Worm (Caenorhabditis elegans) whole organism, young adult: Measurements from ENCODE around the gene Y41D4A.7.
A peak's percentile ranks its signal among the peaks of the same experiment; 100 is the strongest.

ENCODE experiments used
- B0261.1 ChIP-seq: sonication (generic microtip); optimal IDR thresholded peaks from 2 replicates; lab custom pipeline; 2016; ENCODE audit warnings: mild to moderate bottlenecking, missing genetic modification characterization, moderate library complexity, missing compliant biosample characterization
- C17E4.6 ChIP-seq: fragments of 200-800 bp; sonication (Bioruptor generic); IDR thresholded peaks from 2 replicates; pipeline ENCODE4 v1.3.6; 2022; ENCODE audit warnings: missing genetic modification reagents, missing genetic modification characterization, missing compliant biosample characterization
- D2030.7 ChIP-seq: fragments of 200-800 bp; sonication (Bioruptor generic); IDR thresholded peaks from 2 replicates; pipeline ENCODE4 v1.3.6; 2022; ENCODE audit warnings: missing genetic modification reagents, missing genetic modification characterization, missing compliant biosample characterization
- F23B12.7 ChIP-seq: sonication (generic microtip); optimal IDR thresholded peaks from 2 replicates; lab custom pipeline; 2017; ENCODE audit warnings: missing genetic modification characterization, mild to moderate bottlenecking, missing compliant biosample characterization, antibody characterized with exemption, moderate library complexity; ENCODE audit not compliant: insufficient read depth
- Y53F4B.3 ChIP-seq: fragments of 200-800 bp; sonication (Bioruptor generic); IDR thresholded peaks from 2 replicates; pipeline ENCODE4 v1.3.6; 2022; ENCODE audit warnings: missing genetic modification reagents, missing genetic modification characterization, missing compliant biosample characterization
- Y79H2A.3 ChIP-seq: fragments of 200-800 bp; sonication (Bioruptor generic); conservative IDR thresholded peaks from 2 replicates; pipeline ENCODE4 v1.3.6; 2022; ENCODE audit warnings: missing genetic modification reagents, missing genetic modification characterization, missing compliant biosample characterization
- ZK185.1 ChIP-seq: sonication (generic microtip); optimal IDR thresholded peaks from 2 replicates; lab custom pipeline; 2016; ENCODE audit warnings: mild to moderate bottlenecking, missing genetic modification characterization, missing compliant biosample characterization; ENCODE audit not compliant: poor library complexity, severe bottlenecking
- ama-1 ChIP-seq, 3 experiments: fragments of 150-350 bp in 1 of 3; sonication (generic microtip) in 2 of 3; optimal IDR thresholded peaks; 2 replicates each; lab custom pipeline; 2014 to 2018; ENCODE audit warnings: missing biosample characterization in 2 of 3, missing genetic modification characterization in 2 of 3, missing genetic modification reagents in 2 of 3
- aptf-3 ChIP-seq: fragments of 200-800 bp; sonication (Bioruptor generic); IDR thresholded peaks from 2 replicates; pipeline ENCODE4 v1.3.6; 2022; ENCODE audit warnings: missing genetic modification characterization, missing compliant biosample characterization
- bed-2 ChIP-seq: fragments of 200-800 bp; sonication (Bioruptor generic); IDR thresholded peaks from 2 replicates; pipeline ENCODE4 v1.3.6; 2022; ENCODE audit warnings: missing genetic modification reagents, missing genetic modification characterization, missing compliant biosample characterization
- ceh-100 ChIP-seq: fragments of 200-800 bp; sonication (Bioruptor generic); IDR thresholded peaks from 2 replicates; pipeline ENCODE4 v1.3.6; 2022; ENCODE audit warnings: missing genetic modification reagents, missing genetic modification characterization, missing compliant biosample characterization
- ceh-79 ChIP-seq: sonication (generic microtip); optimal IDR thresholded peaks from 2 replicates; lab custom pipeline; 2017; ENCODE audit warnings: mild to moderate bottlenecking, missing genetic modification characterization, missing compliant biosample characterization
- egl-18 ChIP-seq: fragments of 200-800 bp; sonication (Bioruptor generic); IDR thresholded peaks from 2 replicates; pipeline ENCODE4 v1.3.6; 2022; ENCODE audit warnings: missing genetic modification reagents, missing genetic modification characterization, missing compliant biosample characterization
- egrh-3 ChIP-seq: fragments of 200-800 bp; sonication (Bioruptor generic); IDR thresholded peaks from 2 replicates; pipeline ENCODE4 v1.3.6; 2022; ENCODE audit warnings: missing genetic modification reagents, missing genetic modification characterization, missing compliant biosample characterization
- ekl-4 ChIP-seq: fragments of 200-800 bp; sonication (Bioruptor generic); IDR thresholded peaks from 2 replicates; pipeline ENCODE4 v1.3.6; 2022; ENCODE audit warnings: missing genetic modification reagents, missing genetic modification characterization, missing compliant biosample characterization
- fkh-3 ChIP-seq: sonication (generic microtip); optimal IDR thresholded peaks from 2 replicates; lab custom pipeline; 2016; ENCODE audit warnings: mild to moderate bottlenecking, missing genetic modification characterization, missing compliant biosample characterization
- him-1 ChIP-seq: sonication (generic microtip); optimal IDR thresholded peaks from 2 replicates; lab custom pipeline; 2016; ENCODE audit warnings: missing genotype, missing genetic modification reagents, missing genetic modification characterization, missing compliant biosample characterization
- hlh-26 ChIP-seq: fragments of 200-800 bp; sonication (Bioruptor generic); conservative IDR thresholded peaks from 2 replicates; pipeline ENCODE4 v1.3.6; 2022; ENCODE audit warnings: missing genetic modification reagents, missing genetic modification characterization, missing compliant biosample characterization
- hmg-20 ChIP-seq: fragments of 200-800 bp; sonication (Bioruptor generic); IDR thresholded peaks from 2 replicates; pipeline ENCODE4 v1.3.6; 2022; ENCODE audit warnings: missing genetic modification reagents, missing genetic modification characterization, missing compliant biosample characterization
- hrde-1 ChIP-seq: sonication (generic microtip); optimal IDR thresholded peaks from 2 replicates; lab custom pipeline; 2016; ENCODE audit warnings: missing genetic modification characterization, mild to moderate bottlenecking, missing compliant biosample characterization, moderate library complexity, missing genotype, missing genetic modification reagents, borderline replicate concordance
- hsf-1 ChIP-seq: fragments of 200-800 bp; sonication (Bioruptor generic); IDR thresholded peaks from 2 replicates; pipeline ENCODE4 v1.3.6; 2022; ENCODE audit warnings: missing genetic modification reagents, missing genetic modification characterization, missing compliant biosample characterization
- let-607 ChIP-seq, 2 experiments: fragments of 200-800 bp in 1 of 2; sonication (Bioruptor generic) in 1 of 2; sonication (generic microtip) in 1 of 2; optimal IDR thresholded peaks; 2 replicates each; lab custom pipeline; 2016 to 2018; ENCODE audit warnings: mild to moderate bottlenecking in 2 of 2, missing compliant biosample characterization in 2 of 2, missing genetic modification characterization in 2 of 2, moderate library complexity in 2 of 2, missing genotype in 1 of 2
- lin-26 ChIP-seq: fragments of 200-800 bp; sonication (Bioruptor generic); IDR thresholded peaks from 2 replicates; pipeline ENCODE4 v1.3.6; 2022; ENCODE audit warnings: missing genetic modification reagents, missing genetic modification characterization, missing compliant biosample characterization
- madf-3 ChIP-seq: fragments of 200-800 bp; sonication (Bioruptor generic); IDR thresholded peaks from 2 replicates; pipeline ENCODE4 v1.3.6; 2022; ENCODE audit warnings: missing genetic modification reagents, missing genetic modification characterization, missing compliant biosample characterization
- mcd-1 ChIP-seq: fragments of 200-800 bp; sonication (Bioruptor generic); IDR thresholded peaks from 2 replicates; pipeline ENCODE4 v1.3.6; 2022; ENCODE audit warnings: missing genetic modification reagents, missing genetic modification characterization, missing compliant biosample characterization
- mes-4 ChIP-seq: sonication (generic microtip); optimal IDR thresholded peaks from 2 replicates; lab custom pipeline; 2016; ENCODE audit warnings: missing genotype, missing genetic modification characterization, missing compliant biosample characterization
- nfyb-1 ChIP-seq: fragments of 200-800 bp; sonication (Bioruptor generic); IDR thresholded peaks from 2 replicates; pipeline ENCODE4 v1.3.6; 2022; ENCODE audit warnings: missing genetic modification reagents, missing genetic modification characterization, missing compliant biosample characterization
- nhr-120 ChIP-seq: fragments of 200-800 bp; sonication (Bioruptor generic); IDR thresholded peaks from 2 replicates; pipeline ENCODE4 v1.3.6; 2022; ENCODE audit warnings: missing genetic modification characterization, missing compliant biosample characterization
- nhr-80 ChIP-seq: sonication (generic microtip); optimal IDR thresholded peaks from 2 replicates; lab custom pipeline; 2016; ENCODE audit warnings: missing genetic modification characterization, missing compliant biosample characterization
- nhr-90 ChIP-seq: sonication (generic microtip); optimal IDR thresholded peaks from 2 replicates; lab custom pipeline; 2016; ENCODE audit warnings: missing genotype, mild to moderate bottlenecking, missing genetic modification characterization, missing compliant biosample characterization
- rec-8 ChIP-seq, 2 experiments: sonication (generic microtip); optimal IDR thresholded peaks; 2 replicates each; lab custom pipeline; 2016; ENCODE audit warnings: mild to moderate bottlenecking in 2 of 2, missing genetic modification characterization in 2 of 2, missing genetic modification reagents in 2 of 2, missing genotype in 2 of 2, missing biosample characterization in 1 of 2, missing compliant biosample characterization in 1 of 2, moderate library complexity in 1 of 2
- repo-1 ChIP-seq: sonication (generic microtip); optimal IDR thresholded peaks from 2 replicates; lab custom pipeline; 2017; ENCODE audit warnings: mild to moderate bottlenecking, missing genetic modification characterization, missing compliant biosample characterization
- snpc-1.1 ChIP-seq: sonication (generic microtip); optimal IDR thresholded peaks from 2 replicates; lab custom pipeline; 2017; ENCODE audit warnings: missing genetic modification characterization, mild to moderate bottlenecking, missing compliant biosample characterization, antibody characterized with exemption, moderate library complexity, missing genotype, missing genetic modification reagents; ENCODE audit not compliant: insufficient read depth
- snpc-4 ChIP-seq, 5 experiments: fragments of 150-350 bp in 1 of 5; sonication (generic microtip) in 4 of 5; optimal IDR thresholded peaks; 2 replicates each; lab custom pipeline; 2014 to 2018; ENCODE audit warnings: missing genetic modification characterization in 5 of 5, missing biosample characterization in 3 of 5, antibody characterized with exemption in 2 of 5, mild to moderate bottlenecking in 2 of 5, missing compliant biosample characterization in 2 of 5, missing genotype in 2 of 5, moderate library complexity in 2 of 5, missing genetic modification reagents in 1 of 5
- sptf-2 ChIP-seq: fragments of 200-800 bp; sonication (Bioruptor generic); optimal IDR thresholded peaks from 2 replicates; lab custom pipeline; 2018; ENCODE audit warnings: mild to moderate bottlenecking, missing genetic modification characterization, missing compliant biosample characterization
- tbx-9 ChIP-seq: sonication (generic microtip); optimal IDR thresholded peaks from 2 replicates; lab custom pipeline; 2016; ENCODE audit warnings: borderline replicate concordance, missing genetic modification characterization, inconsistent platforms, missing compliant biosample characterization
- xnd-1 ChIP-seq: sonication (generic microtip); optimal IDR thresholded peaks from 2 replicates; lab custom pipeline; 2016; ENCODE audit warnings: missing genotype, missing genetic modification reagents, missing genetic modification characterization, missing compliant biosample characterization
- zfh-2 ChIP-seq: fragments of 200-800 bp; sonication (Bioruptor generic); conservative IDR thresholded peaks from 2 replicates; pipeline ENCODE4 v1.3.6; 2022; ENCODE audit warnings: missing genetic modification reagents, missing genetic modification characterization, missing compliant biosample characterization
- ztf-22 ChIP-seq: fragments of 200-800 bp; sonication (Bioruptor generic); optimal IDR thresholded peaks from 2 replicates; lab custom pipeline; 2018; ENCODE audit warnings: mild to moderate bottlenecking, missing genetic modification characterization, moderate library complexity, missing compliant biosample characterization
- ztf-3 ChIP-seq: fragments of 200-800 bp; sonication (Bioruptor generic); optimal IDR thresholded peaks from 2 replicates; lab custom pipeline; 2018; ENCODE audit warnings: mild to moderate bottlenecking, missing genetic modification characterization, missing compliant biosample characterization

The Y41D4A.7 gene

ce11 chrIV:1781559-1781958, 20.2 kb upstream of the Y41D4A.7 start, which contains the start of gene frpr-19:
Gene frpr-19 (minus strand): TSS chrIV:1781659.
- TF ChIP-seq zfh-2 (GFP tag; lab: Robert Waterston, UW) (peak; percentile 41; the same call in 1 of the 2 replicates), snpc-1.1 (no peak)

- no peak for TF ChIP-seq tbx-9 (tag; lab: Kevin White, UChicago)
Observed at ce11 chrIV:1771843-1772242, 10.5 kb upstream of the Y41D4A.7 start, which contains the start of gene Y41D4A.1. Gene Y41D4A.1 (plus strand): TSS chrIV:1772143.

- TF ChIP-seq hsf-1 (GFP tag; lab: Robert Waterston, UW), result no peak
- no peak for TF ChIP-seq ama-1 (optimal IDR thresholded peaks at IDR 0.05; lab: Kevin White, UChicago)
- no peak for TF ChIP-seq ama-1 (GFP tag; optimal IDR thresholded peaks at IDR 0.05; lab: Kevin White, UChicago)
- no peak for TF ChIP-seq nhr-80 (tag; lab: Kevin White, UChicago)
- TF ChIP-seq ceh-100 (GFP tag; lab: Robert Waterston, UW), result no peak
- TF ChIP-seq sptf-2 (GFP tag; lab: Kevin White, UChicago), result peak; percentile 29
- no peak for TF ChIP-seq bed-2 (GFP tag; lab: Robert Waterston, UW)
- no peak for TF ChIP-seq madf-3 (GFP tag; lab: Robert Waterston, UW)
- no peak for TF ChIP-seq B0261.1 (tag; lab: Kevin White, UChicago)
- 0 out of 2 replicates have a peak, but pooled peaks have one; percentile 23 for TF ChIP-seq hlh-26
- no peak for TF ChIP-seq repo-1 (tag; lab: Kevin White, UChicago)
- TF ChIP-seq D2030.7 (GFP tag; lab: Robert Waterston, UW), result no peak
- TF ChIP-seq nfyb-1 (GFP tag; lab: Robert Waterston, UW), result no peak
- no peak for TF ChIP-seq hrde-1
- no peak for TF ChIP-seq Y53F4B.3 (GFP tag; lab: Robert Waterston, UW)
- no peak for TF ChIP-seq ceh-79 (tag; lab: Kevin White, UChicago)
- TF ChIP-seq egrh-3 (GFP tag; lab: Robert Waterston, UW), result peak; percentile 96
- TF ChIP-seq xnd-1 (tag; lab: Kevin White, UChicago), result no peak
- no peak for TF ChIP-seq hmg-20 (GFP tag; lab: Robert Waterston, UW)
- no peak for TF ChIP-seq ztf-22
- TF ChIP-seq C17E4.6, result no peak
- TF ChIP-seq ZK185.1 (tag; lab: Kevin White, UChicago), result no peak
- no peak for TF ChIP-seq Y79H2A.3
- no peak for TF ChIP-seq rec-8 (tag; optimal IDR thresholded peaks at IDR 0.05; lab: Kevin White, UChicago)
- no peak for TF ChIP-seq ekl-4 (GFP tag; lab: Robert Waterston, UW)
- TF ChIP-seq him-1 (tag; lab: Kevin White, UChicago), result no peak
- TF ChIP-seq nhr-120 (GFP tag; lab: Robert Waterston, UW), result no peak
- no peak for TF ChIP-seq mes-4
- no peak for TF ChIP-seq egl-18 (GFP tag; lab: Robert Waterston, UW)
- TF ChIP-seq F23B12.7 (tag; lab: Kevin White, UChicago), result no peak
- TF ChIP-seq zfh-2 (GFP tag; lab: Robert Waterston, UW), result peak; percentile 96
- TF ChIP-seq nhr-90 (tag; lab: Kevin White, UChicago), result no peak
- 0 out of 2 replicates have a peak, but pooled peaks have one; percentile 57 for TF ChIP-seq aptf-3 (GFP tag; lab: Robert Waterston, UW)
- TF ChIP-seq mcd-1, result peak; percentile 29; the same call in 1 of the 2 replicates
- no peak for TF ChIP-seq let-607 (tag; optimal IDR thresholded peaks at IDR 0.05; lab: Kevin White, UChicago)
- peak; percentile 15 for TF ChIP-seq fkh-3 (tag; lab: Kevin White, UChicago)
- 0 out of 2 replicates have a peak, but pooled peaks have one; percentile 20 for TF ChIP-seq lin-26 (GFP tag; lab: Robert Waterston, UW)
- no peak for TF ChIP-seq ztf-3 (GFP tag; lab: Kevin White, UChicago)
- no peak for TF ChIP-seq snpc-4 (GFP tag; optimal IDR thresholded peaks at IDR 0.05; lab: Kevin White, UChicago)
- TF ChIP-seq snpc-4 (tag; optimal IDR thresholded peaks at IDR 0.05; lab: Kevin White, UChicago), result no peak
- TF ChIP-seq, all 124 proteins: peak for 8
Observed at ce11 chrIV:1769074-1769473, 7.7 kb upstream of the Y41D4A.7 start.
